Fruit fly (Drosophila melanogaster): ENCODE results near the gene Epg5.

DNA sequence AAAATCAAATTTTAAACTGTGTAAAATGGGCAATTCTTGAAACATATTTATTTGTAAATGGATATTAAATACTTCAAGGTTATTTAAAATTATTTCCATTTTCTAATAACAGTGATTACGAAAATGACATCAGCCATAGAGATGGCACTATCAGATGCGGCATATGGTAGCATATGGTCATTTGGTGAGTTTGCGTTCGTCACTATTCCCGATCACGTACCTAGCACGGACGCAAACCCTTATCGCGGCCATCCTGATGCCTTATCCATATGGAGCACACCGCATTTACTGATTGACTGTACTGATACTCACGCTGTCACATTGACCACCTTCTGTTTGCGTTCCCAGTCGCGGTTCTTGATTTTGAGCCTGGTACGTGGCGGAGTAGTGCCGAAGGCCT lies 20.6 kb downstream of the Epg5 start:
- TF ChIP-seq toe (GFP tag; optimal IDR thresholded peaks at IDR 0.05): no peak
- TF ChIP-seq cnc (optimal IDR thresholded peaks at IDR 0.05): no peak
